Worm (Caenorhabditis elegans): ENCODE results near the gene C47D12.5.

C47D12.5 gene

DNA sequence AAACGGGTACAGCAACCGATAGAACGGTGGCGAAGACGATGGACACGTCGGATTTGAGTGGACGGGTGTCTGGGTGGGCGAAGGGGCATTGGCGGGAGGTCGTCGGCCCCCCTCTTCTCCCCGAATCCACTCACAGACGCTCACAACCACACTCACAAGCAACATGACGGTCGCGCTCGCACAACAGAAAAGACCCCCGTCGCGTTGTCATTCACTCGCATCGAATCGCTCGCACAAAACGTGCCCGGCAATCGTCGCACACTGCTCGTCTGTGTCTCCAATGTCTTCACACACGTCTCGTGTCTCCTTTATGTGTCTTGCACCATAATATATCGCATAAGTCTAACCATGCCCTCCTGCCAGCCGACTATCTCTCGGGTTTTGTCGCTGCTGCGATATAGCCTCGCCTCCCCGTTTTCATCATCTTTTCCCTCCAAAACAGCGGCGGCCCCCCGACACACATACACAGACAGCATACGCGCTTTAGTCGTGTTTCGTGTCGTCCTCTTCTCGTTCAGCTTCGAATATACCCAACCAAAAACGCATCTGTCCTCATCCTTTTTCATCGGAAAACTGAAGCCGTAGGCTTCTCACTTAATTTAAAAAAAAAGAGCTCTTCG, 50.9 kb downstream of the C47D12.5 start:
- no peak for TF ChIP-seq npax-4 (tag; optimal IDR thresholded peaks at IDR 0.05)
- TF ChIP-seq lim-6 (tag; optimal IDR thresholded peaks at IDR 0.05) = no peak
- TF ChIP-seq hlh-8 (tag; optimal IDR thresholded peaks at IDR 0.05) = peak; percentile 48
- peak; percentile 93 for TF ChIP-seq ref-2 (tag; optimal IDR thresholded peaks at IDR 0.05)
- TF ChIP-seq nhr-232 (tag; optimal IDR thresholded peaks at IDR 0.05) = no peak
- no peak for TF ChIP-seq odd-2 (tag; optimal IDR thresholded peaks at IDR 0.05)
- no peak for TF ChIP-seq pax-1 (tag; optimal IDR thresholded peaks at IDR 0.05)
- no peak for TF ChIP-seq hlh-15 (tag; optimal IDR thresholded peaks at IDR 0.05)
- peak; percentile 47 for TF ChIP-seq ceh-14 (tag; optimal IDR thresholded peaks at IDR 0.05)
- TF ChIP-seq sdc-2 (tag; optimal IDR thresholded peaks at IDR 0.05) = peak; percentile 64
- TF ChIP-seq ceh-22 (tag; optimal IDR thresholded peaks at IDR 0.05) = peak; percentile 91
- peak; percentile 18 for TF ChIP-seq che-1 (tag; optimal IDR thresholded peaks at IDR 0.05)
- no peak for TF ChIP-seq unc-3 (GFP tag; conservative IDR thresholded peaks at IDR 0.05)
- TF ChIP-seq unc-3 (tag; optimal IDR thresholded peaks at IDR 0.05) = no peak
- peak; percentile 95 for TF ChIP-seq hlh-30 (tag; optimal IDR thresholded peaks at IDR 0.05; ENCODE audit: insufficient read depth)
- TF ChIP-seq syd-9 (tag; optimal IDR thresholded peaks at IDR 0.05) = peak; percentile 69
- peak; percentile 24; the same call in 1 of the 2 replicates for TF ChIP-seq sox-2 (GFP tag; IDR thresholded peaks at IDR 0.05)
- TF ChIP-seq madf-2 (tag; optimal IDR thresholded peaks at IDR 0.05) = peak; percentile 100
- peak; percentile 90 for TF ChIP-seq ceh-34 (tag; optimal IDR thresholded peaks at IDR 0.05)
- TF ChIP-seq pqm-1 (tag; optimal IDR thresholded peaks at IDR 0.05) = no peak
- TF ChIP-seq fkh-6 (tag; optimal IDR thresholded peaks at IDR 0.05) = peak; percentile 2
- peak; percentile 24 for TF ChIP-seq ceh-2 (tag; optimal IDR thresholded peaks at IDR 0.05)
- TF ChIP-seq ceh-19 (GFP tag; optimal IDR thresholded peaks at IDR 0.05) = peak; percentile 64
- TF ChIP-seq pha-2 (tag; optimal IDR thresholded peaks at IDR 0.05) = peak; percentile 28
- TF ChIP-seq nfya-1 (tag; optimal IDR thresholded peaks at IDR 0.05) = peak; percentile 91
- TF ChIP-seq tbx-2 (tag; optimal IDR thresholded peaks at IDR 0.05) = peak; percentile 90
- TF ChIP-seq hlh-6 (tag; optimal IDR thresholded peaks at IDR 0.05) = peak; percentile 46
- TF ChIP-seq elt-4 (tag; optimal IDR thresholded peaks at IDR 0.05) = no peak
- TF ChIP-seq pros-1 (tag; optimal IDR thresholded peaks at IDR 0.05) = peak; percentile 80
- peak; percentile 89 for TF ChIP-seq unc-55 (GFP tag; optimal IDR thresholded peaks at IDR 0.05)
- TF ChIP-seq C08G9.2 (tag; optimal IDR thresholded peaks at IDR 0.05) = peak; percentile 40
- peak; percentile 42 for TF ChIP-seq ceh-6 (GFP tag; optimal IDR thresholded peaks at IDR 0.05)
- TF ChIP-seq eyg-1 (tag; optimal IDR thresholded peaks at IDR 0.05) = peak; percentile 6
- TF ChIP-seq dmd-4 (tag; optimal IDR thresholded peaks at IDR 0.05; ENCODE audit: borderline replicate concordance) = no peak
- peak; percentile 34 for TF ChIP-seq unc-42 (tag; optimal IDR thresholded peaks at IDR 0.05)
- TF ChIP-seq ceh-18 (tag; optimal IDR thresholded peaks at IDR 0.05) = peak; percentile 89
- TF ChIP-seq mec-3 (tag; optimal IDR thresholded peaks at IDR 0.05; ENCODE audit: borderline replicate concordance) = no peak
- peak; percentile 54 for TF ChIP-seq elt-2 (tag; optimal IDR thresholded peaks at IDR 0.05)
- TF ChIP-seq ets-4 (tag; optimal IDR thresholded peaks at IDR 0.05) = peak; percentile 3
- TF ChIP-seq ama-1 (optimal IDR thresholded peaks at IDR 0.05) = no peak
- TF ChIP-seq K09A11.1 (tag; optimal IDR thresholded peaks at IDR 0.05; ENCODE audit: insufficient read depth) = peak; percentile 54
- peak; percentile 19 for TF ChIP-seq pat-9 (tag; optimal IDR thresholded peaks at IDR 0.05)
- TF ChIP-seq T23F11.4 (GFP tag; optimal IDR thresholded peaks at IDR 0.05) = peak; percentile 36
- no peak for TF ChIP-seq ceh-9 (tag; optimal IDR thresholded peaks at IDR 0.05)
- TF ChIP-seq F13H6.1 (tag; optimal IDR thresholded peaks at IDR 0.05) = peak; percentile 67
- peak; percentile 86 for TF ChIP-seq rnt-1 (tag; optimal IDR thresholded peaks at IDR 0.05)
- peak; percentile 93 for TF ChIP-seq ceh-31 (tag; optimal IDR thresholded peaks at IDR 0.05)
- TF ChIP-seq tbx-7 (tag; optimal IDR thresholded peaks at IDR 0.05) = peak; percentile 24
- no peak for TF ChIP-seq ceh-24 (tag; optimal IDR thresholded peaks at IDR 0.05)
- peak; percentile 65 for TF ChIP-seq ztf-16 (tag; optimal IDR thresholded peaks at IDR 0.05)
- TF ChIP-seq C38D4.7 (GFP tag; optimal IDR thresholded peaks at IDR 0.05) = peak; percentile 16
- TF ChIP-seq dve-1 (tag; optimal IDR thresholded peaks at IDR 0.05) = peak; percentile 66
- no peak for TF ChIP-seq ttx-3 (tag; optimal IDR thresholded peaks at IDR 0.05)

All from whole organism, late embryonic.